Worm (Caenorhabditis elegans): ENCODE results near the gene srd-64.

srd-64 gene

DNA sequence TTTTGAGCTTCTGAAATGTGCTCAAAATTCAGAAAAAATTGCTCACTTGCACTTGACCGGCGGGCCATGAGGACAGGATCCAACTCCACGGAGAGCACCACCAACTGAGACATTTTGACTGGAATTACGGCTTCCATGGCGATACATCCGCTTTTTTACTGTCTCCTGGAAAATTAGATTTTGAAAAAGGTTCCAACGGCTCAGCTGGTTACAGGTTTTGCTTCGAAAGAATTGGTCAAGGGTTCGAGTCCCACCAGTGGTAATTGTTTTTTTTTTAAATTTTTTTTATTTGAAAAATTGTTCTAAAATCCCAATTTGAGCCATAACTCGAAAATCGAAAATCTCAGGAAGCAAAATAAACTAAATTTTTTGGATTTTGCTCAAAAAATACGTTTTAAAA is 32.5 kb downstream of the srd-64 start:
- TF ChIP-seq dao-5 (tag; optimal IDR thresholded peaks at IDR 0.05) (no peak), W03F9.2 (tag; optimal IDR thresholded peaks at IDR 0.05) (no peak), him-1 (tag; optimal IDR thresholded peaks at IDR 0.05) (no peak)

DNA sequence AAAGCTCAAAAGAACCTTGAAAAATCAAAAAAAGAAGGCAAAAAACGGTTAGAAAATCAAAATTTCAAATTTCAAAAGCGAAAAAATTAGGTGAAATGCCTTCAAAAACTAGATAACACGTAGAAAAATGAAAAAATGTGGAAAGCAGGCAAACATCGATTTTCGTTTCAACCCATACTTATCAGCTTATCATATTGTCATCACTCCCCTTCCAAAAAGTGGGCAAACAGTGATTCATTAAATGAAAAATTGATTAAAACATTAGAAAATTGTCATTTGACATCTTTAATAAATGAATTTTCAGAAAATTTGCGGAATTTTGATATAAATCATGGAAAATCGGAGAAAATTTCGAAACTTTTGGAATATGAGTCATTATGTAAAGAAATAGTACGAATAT is 33.9 kb downstream of the srd-64 start:
- TF ChIP-seq him-1 (tag; optimal IDR thresholded peaks at IDR 0.05), result no peak
- TF ChIP-seq W03F9.2 (tag; optimal IDR thresholded peaks at IDR 0.05), result no peak
- no peak for TF ChIP-seq dao-5 (tag; optimal IDR thresholded peaks at IDR 0.05)

DNA sequence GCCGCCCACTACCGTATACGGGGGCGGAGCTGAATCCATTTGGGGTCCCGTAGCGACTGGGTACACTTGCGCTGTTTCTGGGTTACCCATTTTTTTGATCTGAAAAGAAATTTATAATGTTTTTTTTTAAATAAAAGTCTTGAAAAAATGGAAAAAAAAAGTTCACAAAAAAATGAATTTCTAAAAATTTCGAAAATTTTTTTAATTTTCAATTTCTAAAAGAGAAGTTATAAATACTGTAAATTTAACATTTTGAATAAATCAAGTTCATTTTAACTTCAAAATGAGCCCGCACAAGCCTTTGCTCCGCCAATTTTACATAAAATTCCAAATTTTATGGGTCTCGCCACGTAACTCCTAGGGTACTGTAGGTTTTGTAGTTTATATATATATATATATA is 35.1 kb downstream of the srd-64 start, which contains the start of gene Y22D7AL.15:
TSS of gene Y22D7AL.15 (minus strand) at position 101 of the 400 bp plus-strand sequence.
- TF ChIP-seq dao-5 (tag; optimal IDR thresholded peaks at IDR 0.05), result no peak
- TF ChIP-seq him-1 (tag; optimal IDR thresholded peaks at IDR 0.05), result no peak
- no peak for TF ChIP-seq W03F9.2 (tag; optimal IDR thresholded peaks at IDR 0.05)

- TF ChIP-seq him-1 (tag; optimal IDR thresholded peaks at IDR 0.05), result no peak
- TF ChIP-seq W03F9.2 (tag; optimal IDR thresholded peaks at IDR 0.05), result no peak
- no peak for TF ChIP-seq dao-5 (tag; optimal IDR thresholded peaks at IDR 0.05)
Observed at ce11 chrIII:1657380-1657779, 37.5 kb downstream of the srd-64 start, which contains the start of gene cht-4. Gene cht-4, minus strand, starts transcription at chrIII:1657480.

ce11 chrIII:1652925-1653324 is 42.0 kb downstream of the srd-64 start:
- TF ChIP-seq dao-5 (tag; optimal IDR thresholded peaks at IDR 0.05) (no peak), W03F9.2 (tag; optimal IDR thresholded peaks at IDR 0.05) (no peak), him-1 (tag; optimal IDR thresholded peaks at IDR 0.05) (no peak)

DNA sequence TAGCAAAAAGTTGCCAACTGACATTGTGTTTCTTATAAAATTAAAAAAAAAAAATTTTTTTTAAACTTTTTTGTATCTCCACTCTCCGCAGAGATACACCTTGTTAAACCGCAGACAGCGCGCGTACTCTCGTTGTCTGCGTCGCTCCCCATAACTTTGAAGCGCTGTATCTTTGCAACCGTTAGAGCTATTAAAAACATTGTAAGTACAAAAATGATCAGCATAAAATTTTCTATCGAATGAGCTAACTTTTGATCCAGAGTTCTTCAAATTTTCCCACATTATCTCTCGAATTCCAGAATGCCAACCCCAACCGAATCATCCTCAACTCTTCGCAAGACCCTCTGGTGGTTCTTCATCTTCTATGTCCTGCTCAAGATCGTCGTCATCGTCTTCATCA is 42.7 kb downstream of the srd-64 start, which contains the start of gene Y22D7AL.1:
TSS of gene Y22D7AL.1 (plus strand) at position 301 of the 400 bp plus-strand sequence.
- TF ChIP-seq him-1 (tag; optimal IDR thresholded peaks at IDR 0.05), result no peak

Measured in whole organism, L4/young adult.